Worm (Caenorhabditis elegans) whole organism, young adult: Measurements from ENCODE around the gene xbx-5.

Experiments
- Y56A3A.18 ChIP-seq: fragments of 200-800 bp; sonication (Bioruptor generic); IDR thresholded peaks from 2 replicates; pipeline ENCODE4 v1.3.6; 2022; ENCODE audit warnings: missing genetic modification reagents, missing genetic modification characterization, missing compliant biosample characterization
- Y67H2A.10 ChIP-seq: fragments of 200-800 bp; sonication (Bioruptor generic); conservative IDR thresholded peaks from 2 replicates; pipeline ENCODE4 v1.3.6; 2022; ENCODE audit warnings: missing genetic modification reagents, missing genetic modification characterization, missing compliant biosample characterization
- ceh-40 ChIP-seq: fragments of 200-800 bp; sonication (Bioruptor generic); IDR thresholded peaks from 2 replicates; pipeline ENCODE4 v1.3.6; 2022; ENCODE audit warnings: missing genetic modification characterization, missing compliant biosample characterization
- chd-7 ChIP-seq: sonication (generic microtip); optimal IDR thresholded peaks from 2 replicates; lab custom pipeline; 2016; ENCODE audit warnings: mild to moderate bottlenecking, missing genetic modification characterization, moderate library complexity, missing compliant biosample characterization
- lsl-1 ChIP-seq: fragments of 200-800 bp; sonication (Bioruptor generic); optimal IDR thresholded peaks from 2 replicates; lab custom pipeline; 2018; ENCODE audit warnings: mild to moderate bottlenecking, missing genetic modification characterization, moderate library complexity, missing compliant biosample characterization
- somi-1 ChIP-seq: fragments of 200-800 bp; sonication (Bioruptor generic); optimal IDR thresholded peaks from 2 replicates; lab custom pipeline; 2018; ENCODE audit warnings: mild to moderate bottlenecking, missing genetic modification characterization, missing compliant biosample characterization
- tbx-9 ChIP-seq: sonication (generic microtip); optimal IDR thresholded peaks from 2 replicates; lab custom pipeline; 2016; ENCODE audit warnings: borderline replicate concordance, missing genetic modification characterization, inconsistent platforms, missing compliant biosample characterization

The xbx-5 gene

DNA sequence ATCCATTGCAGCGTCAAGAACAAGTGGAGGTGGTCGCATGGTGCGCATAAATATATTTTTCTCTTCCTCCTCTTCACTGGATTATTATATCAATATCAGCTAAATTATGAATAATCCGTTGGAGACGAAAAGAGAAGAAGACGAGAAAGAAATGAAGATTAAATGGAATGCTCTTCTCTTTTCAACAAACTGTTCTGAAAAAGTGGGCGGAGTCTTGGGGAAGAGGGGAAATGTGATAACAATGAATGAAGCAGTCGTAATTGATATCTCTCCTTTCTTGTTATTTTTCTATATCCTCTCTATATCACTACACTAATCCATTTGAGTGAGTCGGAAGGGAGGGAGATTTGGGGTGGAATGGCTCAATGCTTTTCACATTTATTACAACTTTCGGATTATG lies 45.0 kb downstream of the xbx-5 start, which contains the start of gene arcp-1 (continued):
- TF ChIP-seq chd-7 (tag; lab: Kevin White, UChicago) (no peak), ceh-40 (no peak), lsl-1 (GFP tag; lab: Kevin White, UChicago) (no peak), somi-1 (GFP tag; lab: Kevin White, UChicago) (no peak), Y67H2A.10 (GFP tag; lab: Robert Waterston, UW) (no peak), Y56A3A.18 (GFP tag; lab: Robert Waterston, UW) (no peak), tbx-9 (no peak)
